Fruit fly (Drosophila melanogaster) whole organism, embryonic: ENCODE data around the gene CG4393.

ENCODE experiments used
- CG10267 ChIP-seq: fragments of 200-800 bp; sonication (Bioruptor generic); optimal IDR thresholded peaks from 2 replicates; lab custom pipeline; 2018; ENCODE audit warnings: missing biosample characterization, mild to moderate bottlenecking, missing genetic modification characterization, moderate library complexity
- CG10543 ChIP-seq: fragments of 200-800 bp; sonication (Bioruptor generic); optimal IDR thresholded peaks from 3 replicates; lab custom pipeline; 2017; ENCODE audit warnings: missing biosample characterization, mild to moderate bottlenecking, missing genetic modification characterization, moderate library complexity
- CG12942 ChIP-seq: fragments of 200-800 bp; sonication (Bioruptor generic); optimal IDR thresholded peaks from 3 replicates; lab custom pipeline; 2016; ENCODE audit warnings: missing biosample characterization, missing genetic modification characterization
- CG14860 ChIP-seq: fragments of 200-800 bp; sonication (Bioruptor generic); IDR thresholded peaks from 3 replicates; pipeline ENCODE4 v1.3.6; 2022; ENCODE audit warnings: missing biosample characterization, missing genetic modification characterization; ENCODE audit not compliant: partially characterized antibody
- CG1529 ChIP-seq: fragments of 200-800 bp; sonication (Bioruptor generic); optimal IDR thresholded peaks from 3 replicates; lab custom pipeline; 2018; ENCODE audit warnings: missing biosample characterization, missing genetic modification characterization
- CG17186 ChIP-seq: fragments of 200-800 bp; sonication (Bioruptor generic); optimal IDR thresholded peaks from 3 replicates; lab custom pipeline; 2017; ENCODE audit warnings: missing biosample characterization, missing genetic modification reagents, missing genetic modification characterization
- CG17328 ChIP-seq: fragments of 200-800 bp; sonication (Bioruptor generic); IDR thresholded peaks from 2 replicates; pipeline ENCODE4 v1.3.6; 2022; ENCODE audit warnings: missing biosample characterization, missing genetic modification characterization
- CG17802 ChIP-seq: fragments of 200-800 bp; sonication (Bioruptor generic); optimal IDR thresholded peaks from 2 replicates; lab custom pipeline; 2018; ENCODE audit warnings: missing biosample characterization, mild to moderate bottlenecking, missing genetic modification characterization, moderate library complexity
- CG18262 ChIP-seq: fragments of 200-800 bp; optimal IDR thresholded peaks from 3 replicates; lab custom pipeline; 2019; ENCODE audit warnings: missing biosample characterization, mild to moderate bottlenecking, missing genetic modification characterization, moderate library complexity
- CG18619 ChIP-seq: fragments of 200-800 bp; sonication (Bioruptor generic); optimal IDR thresholded peaks from 3 replicates; lab custom pipeline; 2017; ENCODE audit warnings: missing biosample characterization, mild to moderate bottlenecking, missing genetic modification characterization
- CG18764 ChIP-seq: fragments of 200-800 bp; sonication (Bioruptor generic); optimal IDR thresholded peaks from 3 replicates; lab custom pipeline; 2016; ENCODE audit warnings: missing biosample characterization, missing genetic modification characterization
- CG2712 ChIP-seq: fragments of 200-800 bp; optimal IDR thresholded peaks from 3 replicates; lab custom pipeline; 2019; ENCODE audit warnings: missing biosample characterization, mild to moderate bottlenecking, missing genetic modification characterization, moderate library complexity
- CG31224 ChIP-seq: fragments of 200-800 bp; sonication (Bioruptor generic); IDR thresholded peaks from 2 replicates; pipeline ENCODE4 v1.3.6; 2022; ENCODE audit warnings: missing biosample characterization, missing genetic modification characterization
- CG31441 ChIP-seq: fragments of 200-800 bp; sonication (Bioruptor generic); IDR thresholded peaks from 2 replicates; pipeline ENCODE4 v1.3.6; 2022; ENCODE audit warnings: missing biosample characterization, missing genetic modification characterization
- CG3995 ChIP-seq: fragments of 200-800 bp; sonication (Bioruptor generic); optimal IDR thresholded peaks from 3 replicates; lab custom pipeline; 2016; ENCODE audit warnings: missing biosample characterization, missing genetic modification characterization
- CG4820 ChIP-seq: fragments of 200-800 bp; sonication (Bioruptor generic); optimal IDR thresholded peaks from 3 replicates; lab custom pipeline; 2016; ENCODE audit warnings: missing biosample characterization, missing genetic modification characterization
- CG5180 ChIP-seq: fragments of 200-800 bp; sonication (Bioruptor generic); optimal IDR thresholded peaks from 3 replicates; lab custom pipeline; 2017; ENCODE audit warnings: missing biosample characterization, missing genetic modification characterization, mild to moderate bottlenecking, moderate library complexity, missing genetic modification reagents
- CG5245 ChIP-seq: fragments of 200-800 bp; sonication (Bioruptor generic); optimal IDR thresholded peaks from 3 replicates; lab custom pipeline; 2016; ENCODE audit warnings: missing biosample characterization, missing genetic modification characterization
- CG8359 ChIP-seq: fragments of 200-800 bp; sonication (Bioruptor generic); optimal IDR thresholded peaks from 2 replicates; lab custom pipeline; 2017; ENCODE audit warnings: missing biosample characterization, mild to moderate bottlenecking, missing genetic modification characterization, borderline replicate concordance
- CG9609 ChIP-seq: fragments of 200-800 bp; sonication (Bioruptor generic); optimal IDR thresholded peaks from 3 replicates; lab custom pipeline; 2016; ENCODE audit warnings: missing biosample characterization, missing genetic modification characterization
- D19A ChIP-seq: fragments of 200-800 bp; optimal IDR thresholded peaks from 3 replicates; lab custom pipeline; 2019; ENCODE audit warnings: missing biosample characterization, mild to moderate bottlenecking, missing genetic modification characterization, moderate library complexity
- E2f2 ChIP-seq: fragments of 200-800 bp; sonication (Bioruptor generic); IDR thresholded peaks from 2 replicates; pipeline ENCODE4 v1.3.6; 2022; ENCODE audit warnings: missing biosample characterization, missing genetic modification characterization
- H15 ChIP-seq: fragments of 200-800 bp; sonication (Bioruptor generic); IDR thresholded peaks from 3 replicates; pipeline ENCODE4 v1.3.6; 2022; ENCODE audit warnings: missing biosample characterization, missing genetic modification characterization
- HmgZ ChIP-seq: fragments of 200-800 bp; sonication (Bioruptor generic); optimal IDR thresholded peaks from 2 replicates; lab custom pipeline; 2018; ENCODE audit warnings: missing biosample characterization, mild to moderate bottlenecking, missing genetic modification characterization
- Hmr ChIP-seq: fragments of 200-800 bp; sonication (Bioruptor generic); optimal IDR thresholded peaks from 3 replicates; lab custom pipeline; 2017; ENCODE audit warnings: mild to moderate bottlenecking, missing biosample characterization, missing genetic modification reagents, missing genetic modification characterization
- Hr3 ChIP-seq: fragments of 200-800 bp; sonication (Bioruptor generic); optimal IDR thresholded peaks from 3 replicates; lab custom pipeline; 2016; ENCODE audit warnings: missing biosample characterization, missing genetic modification characterization
- Hr51 ChIP-seq, 2 experiments: fragments of 200-800 bp; sonication (Bioruptor generic); optimal IDR thresholded peaks; 2 replicates in 1 of 2; 3 replicates in 1 of 2; lab custom pipeline; 2016 to 2018; ENCODE audit warnings: missing biosample characterization in 2 of 2, missing genetic modification characterization in 2 of 2, mild to moderate bottlenecking in 1 of 2, moderate library complexity in 1 of 2
- MESR4 ChIP-seq: fragments of 200-800 bp; sonication (Bioruptor generic); optimal IDR thresholded peaks from 2 replicates; lab custom pipeline; 2018; ENCODE audit warnings: missing biosample characterization, mild to moderate bottlenecking, missing genetic modification characterization, moderate library complexity
- NK7.1 ChIP-seq: fragments of 200-800 bp; sonication (Bioruptor generic); optimal IDR thresholded peaks from 3 replicates; lab custom pipeline; 2016; ENCODE audit warnings: missing biosample characterization, missing genetic modification characterization
- Nf-YB ChIP-seq: fragments of 200-800 bp; sonication (Bioruptor generic); optimal IDR thresholded peaks from 3 replicates; lab custom pipeline; 2019; ENCODE audit warnings: missing biosample characterization, mild to moderate bottlenecking, missing genetic modification characterization, moderate library complexity
- Spps ChIP-seq: fragments of 200-800 bp; sonication (Bioruptor generic); optimal IDR thresholded peaks from 2 replicates; lab custom pipeline; 2018; ENCODE audit warnings: missing biosample characterization, mild to moderate bottlenecking, missing genetic modification characterization
- Trl ChIP-seq, 3 experiments: fragments of >200 bp in 2 of 3; fragments of 200-800 bp in 1 of 3; sonication (Bioruptor generic) in 1 of 3; optimal IDR thresholded peaks; 2 replicates in 1 of 3; 3 replicates in 2 of 3; lab custom pipeline; 2016 to 2017; ENCODE audit warnings: missing biosample characterization in 1 of 3, missing genetic modification characterization in 1 of 3
- Xbp1 ChIP-seq: fragments of 200-800 bp; sonication (Bioruptor generic); optimal IDR thresholded peaks from 3 replicates; lab custom pipeline; 2016; ENCODE audit warnings: missing biosample characterization, mild to moderate bottlenecking, missing genetic modification characterization
- bab2 ChIP-seq: fragments of 200-800 bp; sonication (Bioruptor generic); optimal IDR thresholded peaks from 2 replicates; lab custom pipeline; 2016; ENCODE audit warnings: missing biosample characterization, missing genetic modification characterization
- bsh ChIP-seq, 2 experiments: fragments of 200-800 bp; sonication (Bioruptor generic); optimal IDR thresholded peaks; 2 replicates each; lab custom pipeline; 2017 to 2018; ENCODE audit warnings: mild to moderate bottlenecking in 2 of 2, missing biosample characterization in 2 of 2, missing genetic modification characterization in 2 of 2, moderate library complexity in 1 of 2
- chinmo ChIP-seq: fragments of 200-800 bp; sonication (Bioruptor generic); IDR thresholded peaks from 4 replicates; pipeline ENCODE4 v1.3.6; 2022; ENCODE audit warnings: missing biosample characterization, missing genetic modification characterization; ENCODE audit not compliant: partially characterized antibody
- danr ChIP-seq: fragments of 200-800 bp; sonication (Bioruptor generic); IDR thresholded peaks from 2 replicates; pipeline ENCODE4 v1.3.6; 2022; ENCODE audit warnings: missing biosample characterization, missing genetic modification characterization
- emc ChIP-seq: fragments of 200-800 bp; sonication (Bioruptor generic); optimal IDR thresholded peaks from 2 replicates; lab custom pipeline; 2016; ENCODE audit warnings: missing biosample characterization, missing genetic modification characterization
- esg ChIP-seq: fragments of 200-800 bp; sonication (Bioruptor generic); conservative IDR thresholded peaks from 2 replicates; pipeline ENCODE4 v1.3.6; 2022; ENCODE audit warnings: missing biosample characterization, missing genetic modification characterization
- ken ChIP-seq: fragments of 200-800 bp; sonication (Bioruptor generic); IDR thresholded peaks from 3 replicates; pipeline ENCODE4 v1.3.6; 2022; ENCODE audit warnings: missing biosample characterization, missing genetic modification characterization
- kni ChIP-seq: fragments of 200-800 bp; sonication (Bioruptor generic); optimal IDR thresholded peaks from 3 replicates; lab custom pipeline; 2017; ENCODE audit warnings: mild to moderate bottlenecking, missing biosample characterization, missing genetic modification reagents, missing genetic modification characterization
- mam ChIP-seq: fragments of 200-800 bp; sonication (Bioruptor generic); optimal IDR thresholded peaks from 3 replicates; lab custom pipeline; 2016; ENCODE audit warnings: missing biosample characterization, missing genetic modification characterization
- pita ChIP-seq: fragments of 200-800 bp; sonication (Bioruptor generic); optimal IDR thresholded peaks from 2 replicates; lab custom pipeline; 2017; ENCODE audit warnings: missing biosample characterization, mild to moderate bottlenecking, missing genetic modification characterization
- prd ChIP-seq, 3 experiments: fragments of >200 bp in 2 of 3; fragments of 200-800 bp in 1 of 3; sonication (Bioruptor generic) in 1 of 3; optimal IDR thresholded peaks in 2 of 3; IDR thresholded peaks in 1 of 3; 2 replicates in 2 of 3; 3 replicates in 1 of 3; pipeline versions ENCODE4 v1.3.6 to Lab custom; 2017 to 2022; ENCODE audit warnings: missing biosample characterization in 1 of 3, missing genetic modification characterization in 1 of 3
- pum ChIP-seq: fragments of 200-800 bp; sonication (Bioruptor generic); optimal IDR thresholded peaks from 2 replicates; lab custom pipeline; 2016; ENCODE audit warnings: missing biosample characterization, missing genetic modification characterization
- sqz ChIP-seq: fragments of 200-800 bp; sonication (Bioruptor generic); optimal IDR thresholded peaks from 3 replicates; lab custom pipeline; 2018; ENCODE audit warnings: missing biosample characterization, mild to moderate bottlenecking, missing genetic modification characterization
- tio ChIP-seq: fragments of 200-800 bp; sonication (Bioruptor generic); optimal IDR thresholded peaks from 2 replicates; lab custom pipeline; 2017; ENCODE audit warnings: missing biosample characterization, missing genetic modification characterization, inconsistent platforms
- toy ChIP-seq: fragments of 200-800 bp; sonication (Bioruptor generic); IDR thresholded peaks from 2 replicates; pipeline ENCODE4 v1.3.6; 2022; ENCODE audit warnings: missing biosample characterization, missing genetic modification characterization
- tup ChIP-seq: fragments of 200-800 bp; sonication (Bioruptor generic); optimal IDR thresholded peaks from 2 replicates; lab custom pipeline; 2016; ENCODE audit warnings: missing biosample characterization, mild to moderate bottlenecking, missing genetic modification characterization, moderate library complexity

Gene CG4393

dm6 chr3R:23386907-23387306 is 2.3 kb upstream of the CG4393 start (continued):
- TF ChIP-seq pum (GFP tag; lab: Kevin White, UChicago) = peak; percentile 46
- TF ChIP-seq CG5245 = no peak
- TF ChIP-seq CG2712 (tag; lab: Kevin White, UChicago) = peak; percentile 51
- TF ChIP-seq toy (GFP tag; lab: Robert Waterston, UW) = no peak
- TF ChIP-seq MESR4 = no peak
- no peak for TF ChIP-seq tup
- peak; percentile 24 for TF ChIP-seq CG17802 (tag; lab: Kevin White, UChicago)
- no peak for TF ChIP-seq NK7.1 (GFP tag; lab: Kevin White, UChicago)
- TF ChIP-seq CG31441 (GFP tag; lab: Robert Waterston, UW) = peak; percentile 46
- TF ChIP-seq CG18619 (GFP tag; lab: Kevin White, UChicago) = no peak
- no peak for TF ChIP-seq prd (optimal IDR thresholded peaks at IDR 0.05; lab: Kevin White, UChicago)
- TF ChIP-seq prd (GFP tag; IDR thresholded peaks at IDR 0.05; lab: Robert Waterston, UW) = peak; percentile 67; the same call in 2 of the 3 replicates
- TF ChIP-seq ken (GFP tag; lab: Robert Waterston, UW) = peak; percentile 61; the same call in 2 of the 3 replicates
- no peak for TF ChIP-seq kni
- TF ChIP-seq E2f2 (GFP tag; lab: Robert Waterston, UW) = peak; percentile 29; the same call in 1 of the 2 replicates
- TF ChIP-seq CG17186 (GFP tag; lab: Kevin White, UChicago) = no peak
- peak in 1 of 2 experiments; percentile 73 for TF ChIP-seq bsh (GFP tag; optimal IDR thresholded peaks at IDR 0.05; lab: Kevin White, UChicago)
- TF ChIP-seq HmgZ (tag; lab: Kevin White, UChicago) = no peak
- TF ChIP-seq Hr3 (GFP tag; lab: Kevin White, UChicago) = peak; percentile 38
- TF ChIP-seq CG1529 (GFP tag; lab: Kevin White, UChicago) = no peak
- TF ChIP-seq CG9609 = no peak
- peak; percentile 60 for TF ChIP-seq CG4820 (GFP tag; lab: Kevin White, UChicago)
- peak; percentile 48; the same call in 1 of the 2 replicates for TF ChIP-seq esg (GFP tag; lab: Robert Waterston, UW)
- TF ChIP-seq sqz (GFP tag; lab: Kevin White, UChicago) = no peak
- peak in 1 of 2 experiments; percentile 73 for TF ChIP-seq Hr51 (GFP tag; optimal IDR thresholded peaks at IDR 0.05; lab: Kevin White, UChicago)
- no peak for TF ChIP-seq CG10543 (GFP tag; lab: Kevin White, UChicago)
- TF ChIP-seq tio (GFP tag; lab: Kevin White, UChicago) = peak; percentile 16
- TF ChIP-seq emc (GFP tag; lab: Kevin White, UChicago) = no peak
- TF ChIP-seq chinmo (GFP tag; lab: Robert Waterston, UW) = no peak
- TF ChIP-seq CG14860 (GFP tag; lab: Robert Waterston, UW) = no peak
- TF ChIP-seq CG18764 (GFP tag; lab: Kevin White, UChicago) = no peak
- TF ChIP-seq Nf-YB (GFP tag; lab: Kevin White, UChicago) = peak; percentile 5
- no peak for TF ChIP-seq Trl (optimal IDR thresholded peaks at IDR 0.05; lab: Kevin White, UChicago)
- TF ChIP-seq Trl (GFP tag; optimal IDR thresholded peaks at IDR 0.05; lab: Kevin White, UChicago) = no peak
- no peak for TF ChIP-seq pita (GFP tag; lab: Kevin White, UChicago)
- no peak for TF ChIP-seq bab2 (GFP tag; lab: Kevin White, UChicago)
- peak; percentile 46 for TF ChIP-seq D19A (tag; lab: Kevin White, UChicago)
- TF ChIP-seq mam (GFP tag; lab: Kevin White, UChicago) = no peak
- peak; percentile 65 for TF ChIP-seq CG17328 (GFP tag; lab: Robert Waterston, UW)
- TF ChIP-seq Spps (tag; lab: Kevin White, UChicago) = no peak
- no peak for TF ChIP-seq CG8359 (GFP tag; lab: Kevin White, UChicago)
- no peak for TF ChIP-seq CG3995
- no peak for TF ChIP-seq CG12942 (GFP tag; lab: Kevin White, UChicago)
- peak; percentile 66 for TF ChIP-seq Xbp1
- peak; percentile 38 for TF ChIP-seq CG18262 (tag; lab: Kevin White, UChicago)
- TF ChIP-seq Hmr (GFP tag; lab: Kevin White, UChicago) = no peak
- TF ChIP-seq H15 (GFP tag; lab: Robert Waterston, UW) = 0 out of 3 replicates have a peak, but pooled peaks have one; percentile 37
- peak; percentile 7 for TF ChIP-seq CG5180 (GFP tag; lab: Kevin White, UChicago)
- TF ChIP-seq danr = no peak
- TF ChIP-seq CG10267 = peak; percentile 44
- TF ChIP-seq CG31224 = no peak
